Fruit fly (Drosophila melanogaster): Measurements from ENCODE around the gene tinc.
A peak's percentile ranks its signal among the peaks of the same experiment; 100 is the strongest.

- TF ChIP-seq Gug (GFP tag; IDR thresholded peaks at IDR 0.05), result no peak
- no peak for TF ChIP-seq CG15336 (GFP tag; IDR thresholded peaks at IDR 0.05)
- no peak for TF ChIP-seq net (GFP tag; optimal IDR thresholded peaks at IDR 0.05)
- TF ChIP-seq spab (GFP tag; optimal IDR thresholded peaks at IDR 0.05), result no peak
- TF ChIP-seq CG16779 (tag; optimal IDR thresholded peaks at IDR 0.05), result no peak
- no peak for TF ChIP-seq esn (GFP tag; optimal IDR thresholded peaks at IDR 0.05)
- TF ChIP-seq cyc (GFP tag; optimal IDR thresholded peaks at IDR 0.05), result no peak
- TF ChIP-seq fkh (GFP tag; optimal IDR thresholded peaks at IDR 0.05), result peak; percentile 91
Measured at dm6 chr3R:17828653-17829052, 17.3 kb downstream of the tinc start.
